Worm (Caenorhabditis elegans): Measurements from ENCODE around the gene F57C7.4.

- no peak for TF ChIP-seq nhr-20 (tag; optimal IDR thresholded peaks at IDR 0.05)
- peak; percentile 35 for TF ChIP-seq elt-2 (tag; optimal IDR thresholded peaks at IDR 0.05)
- TF ChIP-seq unc-98 (GFP tag; IDR thresholded peaks at IDR 0.05) = no peak
- no peak for TF ChIP-seq lin-15B (tag; optimal IDR thresholded peaks at IDR 0.05)
- TF ChIP-seq ama-1 (optimal IDR thresholded peaks at IDR 0.05) = no peak
- no peak for TF ChIP-seq lin-14 (GFP tag; optimal IDR thresholded peaks at IDR 0.05)
- TF ChIP-seq egl-13 (tag; optimal IDR thresholded peaks at IDR 0.05) = no peak
- TF ChIP-seq lsy-2 (tag; optimal IDR thresholded peaks at IDR 0.05) = no peak
Measured at ce11 chrX:10617815-10618214, 28.4 kb upstream of the F57C7.4 start.
